Worm (Caenorhabditis elegans): ENCODE measurements around the gene cha-1.

cha-1 gene

DNA sequence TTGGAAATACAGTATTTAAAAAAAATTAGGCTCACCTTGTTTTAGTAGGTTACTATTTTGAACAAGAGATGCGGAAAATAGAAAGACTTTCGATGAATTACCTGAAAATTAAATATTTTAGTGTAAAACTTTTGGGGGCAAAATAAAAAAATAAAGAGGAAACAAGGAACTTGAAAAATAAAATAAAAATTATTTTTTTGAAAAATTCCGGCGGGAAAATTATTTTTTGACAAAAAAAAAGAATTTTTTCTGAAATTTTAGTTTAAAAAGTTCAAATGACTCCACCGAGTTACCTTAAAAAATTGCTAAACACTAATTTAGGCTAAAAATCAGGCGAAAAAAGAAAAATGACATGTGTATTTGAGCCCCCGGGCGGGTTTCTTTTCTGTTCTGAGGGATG lies at the start of gene cha-1, which contains the start of gene unc-17:
TSS of gene cha-1 (minus strand) at position 101 of the 400 bp plus-strand sequence.
TSS of gene unc-17 (minus strand) at position 103 of the 400 bp plus-strand sequence.
- TF ChIP-seq klf-2 (GFP tag; conservative IDR thresholded peaks at IDR 0.05) (no peak), ztf-23 (GFP tag; IDR thresholded peaks at IDR 0.05) (no peak), cog-1 (tag; optimal IDR thresholded peaks at IDR 0.05) (no peak), T22C8.4 (GFP tag; IDR thresholded peaks at IDR 0.05) (no peak), med-1 (GFP tag; optimal IDR thresholded peaks at IDR 0.05; ENCODE audit: insufficient read depth) (no peak), ztf-29 (GFP tag; IDR thresholded peaks at IDR 0.05) (no peak), ref-1 (GFP tag; conservative IDR thresholded peaks at IDR 0.05) (no peak), tab-1 (GFP tag; IDR thresholded peaks at IDR 0.05) (no peak), flt-1 (GFP tag; IDR thresholded peaks at IDR 0.05) (no peak)

DNA sequence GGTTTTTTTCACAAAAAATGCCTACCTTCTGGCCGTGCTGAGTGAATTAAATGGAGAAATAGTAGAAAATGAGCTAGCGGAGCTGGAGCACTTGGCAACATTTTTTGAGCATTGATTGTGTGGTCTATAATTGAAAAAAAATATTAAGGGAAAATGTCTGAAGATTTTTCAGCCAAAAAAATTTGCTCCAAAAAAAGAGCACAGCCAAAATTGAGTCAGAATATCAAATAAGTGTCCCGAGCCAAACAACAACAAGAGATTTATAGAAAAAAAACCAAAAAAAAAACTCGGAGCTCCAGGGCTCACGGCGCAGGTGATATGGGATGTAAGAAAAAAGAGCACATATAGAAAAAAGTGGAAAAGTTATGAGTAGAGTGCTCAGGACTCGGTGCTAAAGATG lies 44.1 kb upstream of the cha-1 start, which contains the start of gene fmil-1:
TSS of gene fmil-1 (minus strand) at position 101 of the 400 bp plus-strand sequence.
- TF ChIP-seq tab-1 (GFP tag; IDR thresholded peaks at IDR 0.05) (no peak), ztf-29 (GFP tag; IDR thresholded peaks at IDR 0.05) (no peak), flt-1 (GFP tag; IDR thresholded peaks at IDR 0.05) (no peak), cog-1 (tag; optimal IDR thresholded peaks at IDR 0.05) (no peak), T22C8.4 (GFP tag; IDR thresholded peaks at IDR 0.05) (no peak), klf-2 (GFP tag; conservative IDR thresholded peaks at IDR 0.05) (no peak), med-1 (GFP tag; optimal IDR thresholded peaks at IDR 0.05; ENCODE audit: insufficient read depth) (no peak), ztf-23 (GFP tag; IDR thresholded peaks at IDR 0.05) (no peak), ref-1 (GFP tag; conservative IDR thresholded peaks at IDR 0.05) (no peak)

DNA sequence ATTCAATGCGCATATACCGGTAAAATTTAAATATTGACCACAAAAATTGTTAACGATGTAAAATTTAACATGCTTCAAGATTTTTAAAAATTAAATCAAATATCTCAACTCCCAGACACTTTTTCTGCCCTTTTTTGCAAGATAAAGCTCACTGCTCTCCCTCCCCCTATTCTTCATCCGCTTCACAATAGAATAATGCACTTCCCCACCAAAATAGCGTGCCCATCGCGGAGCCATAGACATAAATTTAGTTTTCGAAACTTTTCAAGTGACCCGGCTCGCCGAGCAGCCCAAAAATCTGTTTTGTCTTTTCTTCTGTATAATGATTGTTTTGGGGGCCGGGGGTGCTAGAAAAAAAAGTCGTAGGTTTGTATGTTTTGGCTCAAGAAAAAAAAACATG lies 43.3 kb upstream of the cha-1 start:
- TF ChIP-seq tab-1 (GFP tag; IDR thresholded peaks at IDR 0.05) (no peak), ref-1 (GFP tag; conservative IDR thresholded peaks at IDR 0.05) (no peak), flt-1 (GFP tag; IDR thresholded peaks at IDR 0.05) (no peak), ztf-23 (GFP tag; IDR thresholded peaks at IDR 0.05) (no peak), ztf-29 (GFP tag; IDR thresholded peaks at IDR 0.05) (no peak), klf-2 (GFP tag; conservative IDR thresholded peaks at IDR 0.05) (no peak), med-1 (GFP tag; optimal IDR thresholded peaks at IDR 0.05; ENCODE audit: insufficient read depth) (no peak), cog-1 (tag; optimal IDR thresholded peaks at IDR 0.05) (no peak), T22C8.4 (GFP tag; IDR thresholded peaks at IDR 0.05) (no peak)

DNA sequence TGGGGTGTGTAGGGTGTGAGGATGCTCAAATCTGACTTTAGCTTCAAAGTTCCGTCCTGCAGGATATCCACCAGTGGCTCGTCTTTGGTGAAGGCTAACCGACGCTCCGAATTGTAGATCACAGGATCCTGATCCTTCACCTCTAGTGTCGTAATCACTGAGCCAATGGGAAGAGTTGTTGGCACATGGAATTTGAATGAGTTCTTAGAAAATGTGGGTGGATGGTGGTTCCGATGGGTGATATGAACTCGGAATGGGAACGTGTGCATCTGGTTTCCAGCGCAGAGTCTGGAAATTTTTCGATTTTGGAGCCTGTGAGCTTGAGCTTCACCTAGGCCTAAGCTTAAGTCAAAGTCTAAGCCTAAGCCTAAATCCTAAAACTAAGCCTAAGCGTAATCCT lies 42.0 kb upstream of the cha-1 start:
- TF ChIP-seq ref-1 (GFP tag; conservative IDR thresholded peaks at IDR 0.05): no peak
- no peak for TF ChIP-seq ztf-23 (GFP tag; IDR thresholded peaks at IDR 0.05)
- no peak for TF ChIP-seq med-1 (GFP tag; optimal IDR thresholded peaks at IDR 0.05; ENCODE audit: insufficient read depth)
- TF ChIP-seq flt-1 (GFP tag; IDR thresholded peaks at IDR 0.05): no peak
- TF ChIP-seq cog-1 (tag; optimal IDR thresholded peaks at IDR 0.05): no peak
- no peak for TF ChIP-seq klf-2 (GFP tag; conservative IDR thresholded peaks at IDR 0.05)
- no peak for TF ChIP-seq ztf-29 (GFP tag; IDR thresholded peaks at IDR 0.05)
- no peak for TF ChIP-seq tab-1 (GFP tag; IDR thresholded peaks at IDR 0.05)
- no peak for TF ChIP-seq T22C8.4 (GFP tag; IDR thresholded peaks at IDR 0.05)

DNA sequence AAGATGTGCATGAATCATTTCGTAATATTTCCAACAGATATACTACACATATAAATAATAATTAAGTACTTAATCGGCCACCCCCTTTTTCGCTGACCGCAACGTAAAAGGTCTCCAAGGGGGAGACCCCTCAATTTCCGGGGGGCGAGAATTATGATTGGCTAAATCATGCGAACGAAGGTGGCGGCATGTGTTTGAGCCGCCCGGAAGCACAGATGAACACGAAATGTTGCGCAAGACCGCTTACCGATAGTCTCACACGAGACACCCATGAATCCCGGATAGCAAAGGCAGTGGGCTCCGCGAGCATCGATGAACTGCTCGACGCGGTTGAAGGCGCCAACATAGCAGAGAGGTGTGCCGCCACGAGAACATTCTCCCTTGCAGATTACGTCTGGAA lies 40.6 kb upstream of the cha-1 start:
- TF ChIP-seq ztf-23 (GFP tag; IDR thresholded peaks at IDR 0.05) (no peak), tab-1 (GFP tag; IDR thresholded peaks at IDR 0.05) (no peak), flt-1 (GFP tag; IDR thresholded peaks at IDR 0.05) (no peak), med-1 (GFP tag; optimal IDR thresholded peaks at IDR 0.05; ENCODE audit: insufficient read depth) (no peak), ref-1 (GFP tag; conservative IDR thresholded peaks at IDR 0.05) (no peak), T22C8.4 (GFP tag; IDR thresholded peaks at IDR 0.05) (no peak), klf-2 (GFP tag; conservative IDR thresholded peaks at IDR 0.05) (no peak), ztf-29 (GFP tag; IDR thresholded peaks at IDR 0.05) (no peak), cog-1 (tag; optimal IDR thresholded peaks at IDR 0.05) (no peak)

DNA sequence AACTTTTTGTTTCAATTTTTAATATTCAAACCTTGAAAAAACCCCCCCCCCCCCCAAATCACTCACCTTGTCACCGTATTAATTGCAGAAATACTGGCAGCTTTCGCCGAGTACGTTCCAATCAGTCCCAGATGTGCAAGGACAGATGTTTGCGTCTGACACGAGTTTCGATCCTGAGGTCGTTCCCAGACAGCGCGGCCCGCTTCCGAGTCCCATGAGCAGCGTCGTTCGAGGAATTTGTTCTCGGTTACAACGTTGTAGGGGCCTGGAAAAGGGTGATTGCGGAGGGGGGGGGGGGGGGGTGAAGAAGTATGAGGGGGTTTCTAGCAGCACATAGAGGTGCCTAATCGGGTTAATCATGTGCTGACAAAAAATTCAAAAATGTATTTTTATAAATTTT lies 38.4 kb upstream of the cha-1 start:
- TF ChIP-seq klf-2 (GFP tag; conservative IDR thresholded peaks at IDR 0.05) (no peak), cog-1 (tag; optimal IDR thresholded peaks at IDR 0.05) (no peak), flt-1 (GFP tag; IDR thresholded peaks at IDR 0.05) (no peak), ztf-23 (GFP tag; IDR thresholded peaks at IDR 0.05) (no peak), T22C8.4 (GFP tag; IDR thresholded peaks at IDR 0.05) (no peak)

DNA sequence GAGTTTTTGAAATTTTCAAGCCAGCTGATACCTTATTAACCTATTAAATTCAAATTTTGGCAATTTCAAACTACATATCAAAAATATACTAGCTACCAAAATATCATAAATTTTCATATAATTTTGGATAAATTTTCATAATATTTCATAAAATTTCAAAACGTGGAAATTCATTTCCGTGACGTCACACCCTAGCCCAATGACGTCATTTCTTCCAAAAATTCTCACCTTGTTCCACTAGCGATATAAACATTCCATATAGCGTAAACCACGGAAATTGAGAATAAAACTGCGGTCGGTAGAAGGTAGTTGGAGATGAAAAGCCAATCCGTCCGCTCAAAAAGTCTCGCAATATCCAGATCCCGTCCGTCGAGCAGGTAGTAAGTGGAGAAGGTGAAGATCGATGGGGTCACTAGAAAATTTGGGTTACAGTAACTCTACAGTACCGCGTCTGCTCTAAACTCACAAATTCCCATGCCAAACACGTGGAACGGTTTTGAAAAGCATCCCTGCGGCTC lies 36.7 kb upstream of the cha-1 start:
- TF ChIP-seq cog-1 (tag; optimal IDR thresholded peaks at IDR 0.05) (no peak), T22C8.4 (GFP tag; IDR thresholded peaks at IDR 0.05) (no peak), ztf-23 (GFP tag; IDR thresholded peaks at IDR 0.05) (no peak), med-1 (GFP tag; optimal IDR thresholded peaks at IDR 0.05; ENCODE audit: insufficient read depth) (no peak), ref-1 (GFP tag; conservative IDR thresholded peaks at IDR 0.05) (no peak), flt-1 (GFP tag; IDR thresholded peaks at IDR 0.05) (no peak), tab-1 (GFP tag; IDR thresholded peaks at IDR 0.05) (no peak), ztf-29 (GFP tag; IDR thresholded peaks at IDR 0.05) (no peak), klf-2 (GFP tag; conservative IDR thresholded peaks at IDR 0.05) (no peak)

DNA sequence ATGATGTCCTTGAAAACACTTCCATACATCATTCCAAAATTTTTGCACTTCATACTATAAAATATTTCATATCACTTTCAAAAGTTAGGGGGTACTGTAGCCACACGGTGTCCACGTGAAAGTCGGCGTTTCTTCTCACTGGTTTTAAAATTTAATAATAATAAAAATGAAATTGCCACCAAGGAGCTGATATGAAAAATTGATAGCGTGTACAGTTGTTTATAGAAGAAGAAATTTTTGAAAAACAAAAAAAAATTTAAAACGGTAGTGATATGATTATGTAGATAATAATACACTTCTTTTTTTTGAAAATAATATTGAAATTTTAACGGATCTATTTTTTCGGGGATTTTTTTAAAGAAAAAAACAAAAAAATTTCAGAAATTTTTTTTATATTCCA lies 35.5 kb upstream of the cha-1 start:
- TF ChIP-seq med-1 (GFP tag; optimal IDR thresholded peaks at IDR 0.05; ENCODE audit: insufficient read depth) (no peak), T22C8.4 (GFP tag; IDR thresholded peaks at IDR 0.05) (no peak), ref-1 (GFP tag; conservative IDR thresholded peaks at IDR 0.05) (no peak), klf-2 (GFP tag; conservative IDR thresholded peaks at IDR 0.05) (no peak), flt-1 (GFP tag; IDR thresholded peaks at IDR 0.05) (no peak), ztf-29 (GFP tag; IDR thresholded peaks at IDR 0.05) (no peak), ztf-23 (GFP tag; IDR thresholded peaks at IDR 0.05) (no peak), tab-1 (GFP tag; IDR thresholded peaks at IDR 0.05) (no peak), cog-1 (tag; optimal IDR thresholded peaks at IDR 0.05) (no peak)

DNA sequence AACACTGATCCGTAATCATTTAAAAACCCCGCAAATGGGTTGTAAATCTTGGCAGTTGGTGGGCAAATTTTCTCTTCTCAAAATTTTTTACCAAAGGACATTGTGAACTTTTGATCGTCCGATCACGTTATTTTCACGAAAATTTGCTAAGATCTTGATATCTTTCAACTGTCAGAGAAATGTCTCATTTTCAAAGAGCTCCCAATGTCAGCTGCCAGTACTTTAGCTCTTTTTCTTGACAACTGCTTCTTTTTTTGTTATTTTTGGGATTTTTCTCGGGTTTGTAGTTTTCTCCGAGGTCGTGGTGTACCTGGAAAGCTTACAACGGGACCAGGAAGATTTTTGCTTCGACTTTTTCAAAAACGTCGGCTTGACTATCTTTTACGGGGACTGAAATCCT lies 31.4 kb upstream of the cha-1 start:
- no peak for TF ChIP-seq ref-1 (GFP tag; conservative IDR thresholded peaks at IDR 0.05)
- TF ChIP-seq klf-2 (GFP tag; conservative IDR thresholded peaks at IDR 0.05): no peak
- no peak for TF ChIP-seq flt-1 (GFP tag; IDR thresholded peaks at IDR 0.05)
- TF ChIP-seq T22C8.4 (GFP tag; IDR thresholded peaks at IDR 0.05): no peak
- TF ChIP-seq cog-1 (tag; optimal IDR thresholded peaks at IDR 0.05): no peak
- TF ChIP-seq med-1 (GFP tag; optimal IDR thresholded peaks at IDR 0.05; ENCODE audit: insufficient read depth): no peak
- TF ChIP-seq tab-1 (GFP tag; IDR thresholded peaks at IDR 0.05): no peak
- no peak for TF ChIP-seq ztf-29 (GFP tag; IDR thresholded peaks at IDR 0.05)
- no peak for TF ChIP-seq ztf-23 (GFP tag; IDR thresholded peaks at IDR 0.05)

DNA sequence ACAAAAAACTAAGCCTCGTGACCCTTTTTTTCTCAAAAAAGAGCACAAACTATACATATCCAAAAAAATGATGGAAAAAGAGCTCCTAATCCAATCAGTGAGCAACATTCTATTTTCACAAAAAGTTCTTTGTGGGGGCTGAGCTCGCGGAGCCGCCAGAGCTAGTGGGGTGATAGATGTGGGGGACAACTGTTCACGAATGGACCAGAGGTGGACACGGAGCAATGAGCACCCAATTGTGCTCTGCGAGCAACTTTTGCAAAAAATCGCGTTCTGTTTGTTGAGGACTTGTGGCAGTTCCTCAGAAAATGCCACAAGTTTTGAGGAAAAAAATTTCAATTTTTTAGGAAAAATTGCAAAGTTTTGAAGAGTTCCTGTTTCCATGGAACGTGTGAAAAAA lies 30.3 kb upstream of the cha-1 start:
- TF ChIP-seq flt-1 (GFP tag; IDR thresholded peaks at IDR 0.05) (no peak), ref-1 (GFP tag; conservative IDR thresholded peaks at IDR 0.05) (no peak), ztf-23 (GFP tag; IDR thresholded peaks at IDR 0.05) (no peak), cog-1 (tag; optimal IDR thresholded peaks at IDR 0.05) (no peak), klf-2 (GFP tag; conservative IDR thresholded peaks at IDR 0.05) (no peak), med-1 (GFP tag; optimal IDR thresholded peaks at IDR 0.05; ENCODE audit: insufficient read depth) (no peak), T22C8.4 (GFP tag; IDR thresholded peaks at IDR 0.05) (no peak), ztf-29 (GFP tag; IDR thresholded peaks at IDR 0.05) (no peak), tab-1 (GFP tag; IDR thresholded peaks at IDR 0.05) (no peak)
